Worm (Caenorhabditis elegans) whole organism, early embryonic: ENCODE measurements around the gene F38A6.5.

Source experiments
- B0310.2 ChIP-seq: sonication (generic microtip); optimal IDR thresholded peaks from 2 replicates; lab custom pipeline; 2016; ENCODE audit warnings: mild to moderate bottlenecking, missing genetic modification characterization, missing compliant biosample characterization
- aly-1 ChIP-seq: sonication (generic microtip); optimal IDR thresholded peaks from 2 replicates; lab custom pipeline; 2016; ENCODE audit warnings: missing genetic modification characterization, missing compliant biosample characterization
- ama-1 ChIP-seq: fragments of 150-350 bp; optimal IDR thresholded peaks from 2 replicates; lab custom pipeline; 2014
- ceh-13 ChIP-seq: fragments of 200-800 bp; sonication (Bioruptor generic); optimal IDR thresholded peaks from 2 replicates; lab custom pipeline; 2018; ENCODE audit warnings: mild to moderate bottlenecking, missing genetic modification characterization, missing compliant biosample characterization
- hmg-4 ChIP-seq: fragments of 200-800 bp; sonication (Bioruptor generic); optimal IDR thresholded peaks from 2 replicates; lab custom pipeline; 2018; ENCODE audit warnings: mild to moderate bottlenecking, missing genetic modification characterization, missing compliant biosample characterization
- hnd-1 ChIP-seq: sonication (generic microtip); optimal IDR thresholded peaks from 2 replicates; lab custom pipeline; 2016; ENCODE audit warnings: missing genetic modification characterization, missing compliant biosample characterization
- sea-1 ChIP-seq: fragments of 200-800 bp; sonication (Bioruptor generic); conservative IDR thresholded peaks from 2 replicates; pipeline ENCODE4 v1.3.6; 2022; ENCODE audit warnings: missing genetic modification characterization, missing compliant biosample characterization

ce11 chrV:20749098-20749497, 24.4 kb downstream of the F38A6.5 start:
- TF ChIP-seq B0310.2 (tag; lab: Kevin White, UChicago) (no peak), ama-1 (lab: Kevin White, UChicago) (no peak), sea-1 (no peak), hnd-1 (no peak), aly-1 (tag; lab: Kevin White, UChicago) (no peak), ceh-13 (GFP tag; lab: Kevin White, UChicago) (no peak), hmg-4 (GFP tag; lab: Kevin White, UChicago) (no peak)
